Fruit fly (Drosophila melanogaster): ENCODE data around the gene Pcmt.

- TF ChIP-seq Sin3A (optimal IDR thresholded peaks at IDR 0.05) (no peak), psq (optimal IDR thresholded peaks at IDR 0.05) (no peak)
Measured at dm6 chr3R:5591398-5591853, 37.3 kb upstream of the Pcmt start, which contains the start of the genes noi and Vha26.
